Worm (Caenorhabditis elegans) whole organism, L4 larva: ENCODE measurements around the gene col-186.

ENCODE experiments used
- F10B5.3 ChIP-seq: sonication (generic microtip); optimal IDR thresholded peaks from 2 replicates; lab custom pipeline; 2016; ENCODE audit warnings: mild to moderate bottlenecking, missing genetic modification characterization, missing compliant biosample characterization
- T20F7.1 ChIP-seq: fragments of 200-800 bp; sonication (Bioruptor generic); optimal IDR thresholded peaks from 2 replicates; lab custom pipeline; 2018; ENCODE audit warnings: mild to moderate bottlenecking, missing genetic modification characterization, missing compliant biosample characterization
- T26A8.4 ChIP-seq: fragments of 200-800 bp; sonication (Bioruptor generic); IDR thresholded peaks from 2 replicates; pipeline ENCODE4 v1.3.6; 2022; ENCODE audit warnings: missing genetic modification characterization, missing compliant biosample characterization
- Y105C5A.15 ChIP-seq: fragments of 200-800 bp; sonication (Bioruptor generic); IDR thresholded peaks from 2 replicates; pipeline ENCODE4 v1.3.6; 2022; ENCODE audit warnings: missing genetic modification characterization, missing compliant biosample characterization
- ZK546.5 ChIP-seq, 2 experiments: sonication (generic microtip); optimal IDR thresholded peaks; 2 replicates each; lab custom pipeline; 2017; ENCODE audit warnings: missing biosample characterization in 2 of 2, missing genetic modification characterization in 2 of 2
- aha-1 ChIP-seq: fragments of 150-350 bp; peaks from one replicate; lab custom pipeline; 2014; ENCODE audit warnings: missing biosample characterization, missing genetic modification characterization
- attf-4 ChIP-seq: sonication (generic microtip); optimal IDR thresholded peaks from 3 replicates; lab custom pipeline; 2017; ENCODE audit warnings: missing biosample characterization, missing genetic modification characterization
- ceh-28 ChIP-seq: fragments of 150-350 bp; optimal IDR thresholded peaks from 2 replicates; lab custom pipeline; 2014; ENCODE audit warnings: missing biosample characterization, missing genetic modification reagents, missing genetic modification characterization
- ceh-32 ChIP-seq: sonication (generic microtip); optimal IDR thresholded peaks from 2 replicates; lab custom pipeline; 2016; ENCODE audit warnings: mild to moderate bottlenecking, missing genetic modification characterization, missing compliant biosample characterization; ENCODE audit not compliant: poor library complexity
- ceh-82 ChIP-seq: sonication (generic microtip); optimal IDR thresholded peaks from 2 replicates; lab custom pipeline; 2017; ENCODE audit warnings: missing biosample characterization, missing genetic modification characterization
- ces-1 ChIP-seq: fragments of 150-350 bp; sonication (generic microtip); optimal IDR thresholded peaks from 4 replicates; lab custom pipeline; 2014; ENCODE audit warnings: missing biosample characterization, missing genetic modification reagents, missing genetic modification characterization
- daf-19 ChIP-seq: fragments of 200-800 bp; sonication (Bioruptor generic); conservative IDR thresholded peaks from 2 replicates; pipeline ENCODE4 v1.3.6; 2022; ENCODE audit warnings: missing genetic modification characterization, missing compliant biosample characterization
- dmd-6 ChIP-seq: fragments of 200-800 bp; sonication (Bioruptor generic); IDR thresholded peaks from 2 replicates; pipeline ENCODE4 v1.3.6; 2022; ENCODE audit warnings: missing genetic modification reagents, missing genetic modification characterization, missing compliant biosample characterization
- dmd-8 ChIP-seq: fragments of 200-800 bp; sonication (Bioruptor generic); IDR thresholded peaks from 2 replicates; pipeline ENCODE4 v1.3.6; 2022; ENCODE audit warnings: missing genetic modification characterization, missing compliant biosample characterization
- dpl-1 ChIP-seq: fragments of 150-350 bp; optimal IDR thresholded peaks from 2 replicates; lab custom pipeline; 2014; ENCODE audit warnings: missing biosample characterization, missing genetic modification reagents, missing genetic modification characterization
- duxl-1 ChIP-seq: sonication (generic microtip); optimal IDR thresholded peaks from 2 replicates; lab custom pipeline; 2016; ENCODE audit warnings: mild to moderate bottlenecking, missing genetic modification characterization, moderate library complexity, missing compliant biosample characterization; ENCODE audit not compliant: poor library complexity
- dve-1 ChIP-seq: sonication (generic microtip); optimal IDR thresholded peaks from 2 replicates; lab custom pipeline; 2017; ENCODE audit warnings: antibody characterized with exemption, mild to moderate bottlenecking, missing genetic modification characterization, missing compliant biosample characterization; ENCODE audit not compliant: insufficient read depth
- egl-27 ChIP-seq: sonication (generic microtip); optimal IDR thresholded peaks from 3 replicates; lab custom pipeline; 2017; ENCODE audit warnings: missing biosample characterization, missing genetic modification reagents, missing genetic modification characterization
- fkh-10 ChIP-seq: fragments of 150-350 bp; optimal IDR thresholded peaks from 2 replicates; lab custom pipeline; 2014; ENCODE audit warnings: missing biosample characterization, missing genetic modification reagents, missing genetic modification characterization
- fos-1 ChIP-seq: fragments of 150-350 bp; optimal IDR thresholded peaks from 2 replicates; lab custom pipeline; 2014; ENCODE audit warnings: missing biosample characterization, missing genetic modification characterization
- jun-1 ChIP-seq: fragments of 150-350 bp; optimal IDR thresholded peaks from 2 replicates; lab custom pipeline; 2014; ENCODE audit warnings: missing biosample characterization, missing genetic modification reagents, missing genetic modification characterization
- lim-7 ChIP-seq: fragments of 200-800 bp; sonication (Bioruptor generic); IDR thresholded peaks from 2 replicates; pipeline ENCODE4 v1.3.6; 2022; ENCODE audit warnings: missing genetic modification characterization, missing compliant biosample characterization
- lin-15B ChIP-seq: fragments of 150-350 bp; sonication (generic microtip); optimal IDR thresholded peaks from 3 replicates; lab custom pipeline; 2014; ENCODE audit warnings: missing biosample characterization, missing genetic modification characterization
- lin-38 ChIP-seq: fragments of 200-800 bp; sonication (Bioruptor generic); IDR thresholded peaks from 2 replicates; pipeline ENCODE4 v1.3.6; 2022; ENCODE audit warnings: missing genetic modification reagents, missing genetic modification characterization, missing compliant biosample characterization
- madf-9 ChIP-seq: fragments of 200-800 bp; sonication (Bioruptor generic); conservative IDR thresholded peaks from 2 replicates; pipeline ENCODE4 v1.3.6; 2022; ENCODE audit warnings: missing genetic modification reagents, missing genetic modification characterization, missing compliant biosample characterization
- mxl-2 ChIP-seq: fragments of 200-800 bp; sonication (Bioruptor generic); conservative IDR thresholded peaks from 2 replicates; pipeline ENCODE4 v1.3.6; 2022; ENCODE audit warnings: missing genetic modification reagents, missing genetic modification characterization, missing compliant biosample characterization
- mxl-3 ChIP-seq: fragments of 200-800 bp; sonication (Bioruptor generic); optimal IDR thresholded peaks from 2 replicates; lab custom pipeline; 2018; ENCODE audit warnings: mild to moderate bottlenecking, missing genetic modification characterization, missing compliant biosample characterization
- nhr-28 ChIP-seq: fragments of 150-350 bp; optimal IDR thresholded peaks from 2 replicates; lab custom pipeline; 2014; ENCODE audit warnings: missing biosample characterization, missing genetic modification characterization
- nhr-41 ChIP-seq: fragments of 200-800 bp; sonication (Bioruptor generic); IDR thresholded peaks from 2 replicates; pipeline ENCODE4 v1.3.6; 2022; ENCODE audit warnings: missing genetic modification reagents, missing genetic modification characterization, missing compliant biosample characterization
- nhr-76 ChIP-seq: fragments of 150-350 bp; optimal IDR thresholded peaks from 2 replicates; lab custom pipeline; 2014; ENCODE audit warnings: missing biosample characterization, missing genetic modification characterization
- nhr-77 ChIP-seq: fragments of 150-350 bp; optimal IDR thresholded peaks from 2 replicates; lab custom pipeline; 2014; ENCODE audit warnings: missing biosample characterization, missing genetic modification characterization
- pqm-1 ChIP-seq: sonication (generic microtip); optimal IDR thresholded peaks from 2 replicates; lab custom pipeline; 2017; ENCODE audit warnings: missing biosample characterization, missing genetic modification characterization
- saeg-2 ChIP-seq: fragments of 200-800 bp; sonication (Bioruptor generic); IDR thresholded peaks from 2 replicates; pipeline ENCODE4 v1.3.6; 2022; ENCODE audit warnings: missing genetic modification reagents, missing genetic modification characterization, missing compliant biosample characterization
- set-16 ChIP-seq: fragments of 200-800 bp; sonication (Bioruptor generic); IDR thresholded peaks from 2 replicates; pipeline ENCODE4 v1.3.6; 2022; ENCODE audit warnings: missing genetic modification reagents, missing genetic modification characterization, missing compliant biosample characterization
- skn-1 ChIP-seq: fragments of 150-350 bp; optimal IDR thresholded peaks from 2 replicates; lab custom pipeline; 2014; ENCODE audit warnings: missing biosample characterization, missing genetic modification characterization
- snpc-4 ChIP-seq: fragments of 150-350 bp; optimal IDR thresholded peaks from 2 replicates; lab custom pipeline; 2014; ENCODE audit warnings: missing biosample characterization, missing genetic modification characterization
- spr-1 ChIP-seq: sonication (generic microtip); optimal IDR thresholded peaks from 2 replicates; lab custom pipeline; 2016; ENCODE audit warnings: mild to moderate bottlenecking, missing genetic modification characterization, missing compliant biosample characterization
- spr-3 ChIP-seq: fragments of 200-800 bp; sonication (Bioruptor generic); optimal IDR thresholded peaks from 2 replicates; lab custom pipeline; 2018; ENCODE audit warnings: mild to moderate bottlenecking, missing genetic modification characterization, missing compliant biosample characterization
- unc-130 ChIP-seq: sonication (generic microtip); optimal IDR thresholded peaks from 2 replicates; lab custom pipeline; 2016; ENCODE audit warnings: missing genetic modification reagents, missing genetic modification characterization, missing compliant biosample characterization
- zag-1 ChIP-seq: fragments of 150-350 bp; optimal IDR thresholded peaks from 2 replicates; lab custom pipeline; 2014; ENCODE audit warnings: missing biosample characterization, missing genetic modification characterization
- ztf-11 ChIP-seq: fragments of 150-350 bp; optimal IDR thresholded peaks from 2 replicates; lab custom pipeline; 2014; ENCODE audit warnings: missing biosample characterization, missing genetic modification characterization

The col-186 gene

ce11 chrX:15945806-15946205, 5.5 kb upstream of the col-186 start:
- TF ChIP-seq nhr-76 (tag; lab: Kevin White, UChicago) = no peak
- no peak for TF ChIP-seq T26A8.4 (GFP tag; lab: Robert Waterston, UW)
- TF ChIP-seq ces-1 (GFP tag; lab: Kevin White, UChicago) = no peak
- no peak for TF ChIP-seq daf-19 (GFP tag; lab: Robert Waterston, UW)
- no peak for TF ChIP-seq snpc-4
- TF ChIP-seq set-16 (GFP tag; lab: Robert Waterston, UW) = peak; percentile 87
- TF ChIP-seq nhr-77 = no peak
- no peak for TF ChIP-seq jun-1 (tag; lab: Kevin White, UChicago)
- TF ChIP-seq aha-1 (tag; lab: Kevin White, UChicago) = peak; percentile 51

ce11 chrX:15953086-15953485, 1.8 kb downstream of the col-186 start:
- TF ChIP-seq set-16 (GFP tag; lab: Robert Waterston, UW) (peak; percentile 79), mxl-3 (no peak), skn-1 (tag; lab: Kevin White, UChicago) (no peak)

ce11 chrX:15953611-15954010, 2.3 kb downstream of the col-186 start:
- TF ChIP-seq lin-15B = no peak
- TF ChIP-seq duxl-1 (tag; lab: Kevin White, UChicago) = no peak
- no peak for TF ChIP-seq dve-1 (tag; lab: Kevin White, UChicago)
- TF ChIP-seq egl-27 (tag; lab: Kevin White, UChicago) = no peak
- TF ChIP-seq dpl-1 (GFP tag; lab: Kevin White, UChicago) = no peak
- no peak for TF ChIP-seq spr-3 (GFP tag; lab: Kevin White, UChicago)
- no peak for TF ChIP-seq dmd-8
- no peak for TF ChIP-seq ceh-82 (tag; lab: Kevin White, UChicago)
- TF ChIP-seq T20F7.1 = no peak
- TF ChIP-seq ztf-11 = no peak
- TF ChIP-seq ceh-28 (tag; lab: Kevin White, UChicago) = no peak
- TF ChIP-seq madf-9 = no peak
- TF ChIP-seq unc-130 (GFP tag; lab: Kevin White, UChicago) = no peak
- TF ChIP-seq nhr-28 (tag; lab: Kevin White, UChicago) = no peak
- TF ChIP-seq attf-4 (tag; lab: Kevin White, UChicago) = no peak
- TF ChIP-seq saeg-2 = no peak
- TF ChIP-seq, all 104 proteins: peak for 0

- TF ChIP-seq pqm-1 (tag; lab: Kevin White, UChicago) (no peak), lin-15B (no peak), lim-7 (GFP tag; lab: Robert Waterston, UW) (no peak), ztf-11 (no peak), spr-1 (no peak), zag-1 (tag; lab: Kevin White, UChicago) (no peak), fos-1 (tag; lab: Kevin White, UChicago) (no peak), nhr-41 (GFP tag; lab: Robert Waterston, UW) (no peak)
Measured at ce11 chrX:15958767-15959166, 7.5 kb downstream of the col-186 start, which contains the start of gene C09G1.5. Gene C09G1.5, plus strand, starts transcription at chrX:15959067.

ce11 chrX:15982630-15983029, 31.3 kb downstream of the col-186 start, which contains the start of gene C09G1.2:
Gene C09G1.2, minus strand, starts transcription at chrX:15982730.
- TF ChIP-seq fkh-10 (GFP tag; lab: Kevin White, UChicago) (no peak), dmd-6 (GFP tag; lab: Robert Waterston, UW) (no peak), jun-1 (tag; lab: Kevin White, UChicago) (no peak), Y105C5A.15 (GFP tag; lab: Robert Waterston, UW) (no peak), mxl-2 (GFP tag; lab: Robert Waterston, UW) (no peak), ceh-32 (no peak), lin-38 (no peak), ZK546.5 (tag; optimal IDR thresholded peaks at IDR 0.05; lab: Kevin White, UChicago) (no peak), snpc-4 (no peak), F10B5.3 (tag; lab: Kevin White, UChicago) (no peak)
